Worm (Caenorhabditis elegans): ENCODE data around the gene R01H2.8.

R01H2.8 gene

ce11 chrIII:7090545-7090944 lies 21.7 kb downstream of the R01H2.8 start, which contains the start of gene ZK418.10:
TSS of gene ZK418.10 (minus strand) at chrIII:7090692.
- TF ChIP-seq pax-3 (tag; optimal IDR thresholded peaks at IDR 0.05) (peak; percentile 45), fkh-8 (tag; optimal IDR thresholded peaks at IDR 0.05) (peak; percentile 91), dsc-1 (tag; optimal IDR thresholded peaks at IDR 0.05) (peak; percentile 97), efl-1 (optimal IDR thresholded peaks at IDR 0.05) (no peak), efl-1 (GFP tag; optimal IDR thresholded peaks at IDR 0.05 in 1 of 2) (peak in 1 of 2 experiments; percentile 45), sup-37 (GFP tag; optimal IDR thresholded peaks at IDR 0.05) (no peak), nhr-20 (tag; optimal IDR thresholded peaks at IDR 0.05) (peak; percentile 24), nhr-47 (tag; optimal IDR thresholded peaks at IDR 0.05) (peak; percentile 67), aha-1 (tag; optimal IDR thresholded peaks at IDR 0.05) (no peak), egl-27 (tag; optimal IDR thresholded peaks at IDR 0.05) (no peak), grh-1 (GFP tag; IDR thresholded peaks at IDR 0.05) (no peak), nhr-71 (tag; optimal IDR thresholded peaks at IDR 0.05) (peak; percentile 65), swsn-7 (tag; optimal IDR thresholded peaks at IDR 0.05) (peak; percentile 35), irx-1 (tag; optimal IDR thresholded peaks at IDR 0.05) (no peak), lsy-2 (tag; optimal IDR thresholded peaks at IDR 0.05) (peak in 1 of 2 experiments; percentile 21), lin-14 (GFP tag; optimal IDR thresholded peaks at IDR 0.05) (no peak), Y116A8C.19 (tag; optimal IDR thresholded peaks at IDR 0.05; ENCODE audit: borderline replicate concordance) (no peak), sox-4 (tag; optimal IDR thresholded peaks at IDR 0.05) (peak; percentile 68)

ce11 chrIII:7091042-7091441 lies 22.2 kb downstream of the R01H2.8 start, which contains the start of gene ZK418.2:
TSS of gene ZK418.2 (plus strand) at chrIII:7091342.
- TF ChIP-seq fos-1 (tag; optimal IDR thresholded peaks at IDR 0.05) (no peak), elt-3 (tag; optimal IDR thresholded peaks at IDR 0.05) (no peak), nhr-20 (tag; optimal IDR thresholded peaks at IDR 0.05) (no peak), mep-1 (tag; optimal IDR thresholded peaks at IDR 0.05) (no peak), lin-13 (GFP tag; optimal IDR thresholded peaks at IDR 0.05) (no peak), unc-98 (GFP tag; IDR thresholded peaks at IDR 0.05) (no peak), efl-3 (GFP tag; optimal IDR thresholded peaks at IDR 0.05) (no peak), ztf-11 (tag; optimal IDR thresholded peaks at IDR 0.05) (no peak)

ce11 chrIII:7095156-7095555 lies 26.3 kb downstream of the R01H2.8 start, which contains the start of gene nhr-9:
TSS of gene nhr-9 (plus strand) at chrIII:7095462.
- TF ChIP-seq unc-62 (GFP tag; optimal IDR thresholded peaks at IDR 0.05) (no peak), nhr-84 (tag; optimal IDR thresholded peaks at IDR 0.05) (no peak), aha-1 (tag; optimal IDR thresholded peaks at IDR 0.05) (no peak), pax-3 (tag; optimal IDR thresholded peaks at IDR 0.05) (peak; percentile 38), alr-1 (tag; optimal IDR thresholded peaks at IDR 0.05; ENCODE audit: borderline replicate concordance) (no peak), hlh-4 (tag; optimal IDR thresholded peaks at IDR 0.05) (no peak), sox-4 (tag; optimal IDR thresholded peaks at IDR 0.05) (peak; percentile 39), nhr-90 (tag; optimal IDR thresholded peaks at IDR 0.05; ENCODE audit: poor library complexity) (no peak), nhr-20 (tag; optimal IDR thresholded peaks at IDR 0.05) (peak; percentile 11), nhr-11 (tag; optimal IDR thresholded peaks at IDR 0.05) (peak; percentile 64), tlp-1 (tag; optimal IDR thresholded peaks at IDR 0.05) (no peak), grh-1 (GFP tag; IDR thresholded peaks at IDR 0.05) (no peak), nhr-237 (tag; optimal IDR thresholded peaks at IDR 0.05) (no peak), lin-13 (GFP tag; optimal IDR thresholded peaks at IDR 0.05) (no peak), nhr-71 (tag; optimal IDR thresholded peaks at IDR 0.05) (peak; percentile 50), dsc-1 (tag; optimal IDR thresholded peaks at IDR 0.05) (peak; percentile 89), ceh-63 (GFP tag; optimal IDR thresholded peaks at IDR 0.05) (no peak), sptf-1 (tag; optimal IDR thresholded peaks at IDR 0.05) (no peak), hlh-17 (GFP tag; optimal IDR thresholded peaks at IDR 0.05; ENCODE audit: borderline replicate concordance) (no peak), isw-1 (GFP tag; IDR thresholded peaks at IDR 0.05) (no peak), efl-3 (GFP tag; optimal IDR thresholded peaks at IDR 0.05) (no peak), fkh-8 (tag; optimal IDR thresholded peaks at IDR 0.05) (peak; percentile 82), elt-3 (tag; optimal IDR thresholded peaks at IDR 0.05) (no peak), nhr-47 (tag; optimal IDR thresholded peaks at IDR 0.05) (peak; percentile 46)
